Fruit fly (Drosophila melanogaster) whole organism, embryonic: ENCODE results near the gene Best4.

Experiments
- B-H1 ChIP-seq: fragments of 200-800 bp; sonication (Bioruptor generic); IDR thresholded peaks from 3 replicates; pipeline ENCODE4 v1.3.6; 2022; ENCODE audit warnings: missing biosample characterization, missing genetic modification characterization
- CG10431 ChIP-seq: fragments of 200-800 bp; sonication (Bioruptor generic); optimal IDR thresholded peaks from 3 replicates; lab custom pipeline; 2018; ENCODE audit warnings: missing biosample characterization, mild to moderate bottlenecking, missing genetic modification characterization
- CG10654 ChIP-seq: fragments of 200-800 bp; sonication (Bioruptor generic); optimal IDR thresholded peaks from 2 replicates; lab custom pipeline; 2016; ENCODE audit warnings: missing biosample characterization, missing genetic modification characterization
- CG11504 ChIP-seq: fragments of 200-800 bp; sonication (Bioruptor generic); optimal IDR thresholded peaks from 3 replicates; lab custom pipeline; 2019; ENCODE audit warnings: missing biosample characterization, mild to moderate bottlenecking, missing genetic modification characterization, moderate library complexity
- CG11723 ChIP-seq: fragments of 200-800 bp; sonication (Bioruptor generic); optimal IDR thresholded peaks from 2 replicates; lab custom pipeline; 2017; ENCODE audit warnings: missing biosample characterization, mild to moderate bottlenecking, missing genetic modification characterization
- CG1233 ChIP-seq: fragments of 200-800 bp; sonication (Bioruptor generic); optimal IDR thresholded peaks from 4 replicates; lab custom pipeline; 2018; ENCODE audit warnings: missing biosample characterization, mild to moderate bottlenecking, missing genetic modification characterization
- CG13775 ChIP-seq: fragments of 200-800 bp; sonication (Bioruptor generic); optimal IDR thresholded peaks from 3 replicates; lab custom pipeline; 2017; ENCODE audit warnings: missing biosample characterization, mild to moderate bottlenecking, missing genetic modification characterization
- CG14710 ChIP-seq: fragments of 200-800 bp; sonication (Bioruptor generic); optimal IDR thresholded peaks from 3 replicates; lab custom pipeline; 2019; ENCODE audit warnings: missing biosample characterization, mild to moderate bottlenecking, missing genetic modification characterization, moderate library complexity
- CG18262 ChIP-seq: fragments of 200-800 bp; optimal IDR thresholded peaks from 3 replicates; lab custom pipeline; 2019; ENCODE audit warnings: missing biosample characterization, mild to moderate bottlenecking, missing genetic modification characterization, moderate library complexity
- CG2202 ChIP-seq: fragments of 200-800 bp; sonication (Bioruptor generic); optimal IDR thresholded peaks from 2 replicates; lab custom pipeline; 2018; ENCODE audit warnings: missing biosample characterization, mild to moderate bottlenecking, missing genetic modification characterization
- CG2678 ChIP-seq: fragments of 200-800 bp; sonication (Bioruptor generic); optimal IDR thresholded peaks from 3 replicates; lab custom pipeline; 2019; ENCODE audit warnings: missing biosample characterization, mild to moderate bottlenecking, missing genetic modification characterization, moderate library complexity
- CG2875 ChIP-seq: fragments of 200-800 bp; sonication (Bioruptor generic); optimal IDR thresholded peaks from 2 replicates; lab custom pipeline; 2017; ENCODE audit warnings: missing biosample characterization, mild to moderate bottlenecking, missing genetic modification characterization, missing genetic modification reagents
- CG31224 ChIP-seq: fragments of 200-800 bp; sonication (Bioruptor generic); IDR thresholded peaks from 2 replicates; pipeline ENCODE4 v1.3.6; 2022; ENCODE audit warnings: missing biosample characterization, missing genetic modification characterization
- CG32772 ChIP-seq: fragments of 200-800 bp; sonication (Bioruptor generic); IDR thresholded peaks from 2 replicates; pipeline ENCODE4 v1.3.6; 2022; ENCODE audit warnings: missing biosample characterization, missing genetic modification characterization
- CG42726 ChIP-seq: fragments of 200-800 bp; sonication (Bioruptor generic); IDR thresholded peaks from 2 replicates; pipeline ENCODE4 v1.3.6; 2022; ENCODE audit warnings: missing biosample characterization, missing genetic modification characterization; ENCODE audit not compliant: partially characterized antibody
- CG6272 ChIP-seq: fragments of 200-800 bp; sonication (Bioruptor generic); IDR thresholded peaks from 2 replicates; pipeline ENCODE4 v1.3.6; 2022; ENCODE audit warnings: missing biosample characterization, missing genetic modification characterization
- CG6683 ChIP-seq: fragments of 200-800 bp; sonication (Bioruptor generic); optimal IDR thresholded peaks from 2 replicates; lab custom pipeline; 2017; ENCODE audit warnings: missing biosample characterization, mild to moderate bottlenecking, missing genetic modification characterization, missing genetic modification reagents
- CG7839 ChIP-seq: fragments of 200-800 bp; sonication (Bioruptor generic); optimal IDR thresholded peaks from 3 replicates; lab custom pipeline; 2018; ENCODE audit warnings: missing biosample characterization, mild to moderate bottlenecking, missing genetic modification characterization, moderate library complexity
- CG8089 ChIP-seq: fragments of 200-800 bp; sonication (Bioruptor generic); optimal IDR thresholded peaks from 3 replicates; lab custom pipeline; 2016; ENCODE audit warnings: missing biosample characterization, missing genetic modification characterization
- CG8478 ChIP-seq: fragments of >200 bp; optimal IDR thresholded peaks from 2 replicates; lab custom pipeline; 2018
- CG9817 ChIP-seq: fragments of 200-800 bp; sonication (Bioruptor generic); optimal IDR thresholded peaks from 2 replicates; lab custom pipeline; 2018; ENCODE audit warnings: missing biosample characterization, mild to moderate bottlenecking, missing genetic modification characterization, moderate library complexity
- Elba2 ChIP-seq: fragments of 200-800 bp; sonication (Bioruptor generic); optimal IDR thresholded peaks from 3 replicates; lab custom pipeline; 2016; ENCODE audit warnings: missing biosample characterization, missing genetic modification characterization
- Ets97D ChIP-seq: fragments of 200-800 bp; sonication (Bioruptor generic); optimal IDR thresholded peaks from 3 replicates; lab custom pipeline; 2016; ENCODE audit warnings: missing biosample characterization, missing genetic modification characterization
- Fer2 ChIP-seq: fragments of 200-800 bp; sonication (Bioruptor generic); optimal IDR thresholded peaks from 2 replicates; lab custom pipeline; 2018; ENCODE audit warnings: missing biosample characterization, mild to moderate bottlenecking, missing genetic modification characterization, moderate library complexity
- HLHmδ ChIP-seq: fragments of 200-800 bp; sonication (Bioruptor generic); optimal IDR thresholded peaks from 2 replicates; lab custom pipeline; 2018; ENCODE audit warnings: missing biosample characterization, mild to moderate bottlenecking, missing genetic modification characterization, moderate library complexity
- Kr ChIP-seq: fragments of 200-800 bp; sonication (Bioruptor generic); optimal IDR thresholded peaks from 2 replicates; lab custom pipeline; 2017; ENCODE audit warnings: missing biosample characterization, mild to moderate bottlenecking, missing genetic modification characterization
- Mad ChIP-seq: fragments of 200-800 bp; sonication (Bioruptor generic); optimal IDR thresholded peaks from 2 replicates; lab custom pipeline; 2016; ENCODE audit warnings: missing biosample characterization, missing genetic modification characterization
- Meics ChIP-seq: fragments of 200-800 bp; sonication (Bioruptor generic); optimal IDR thresholded peaks from 2 replicates; lab custom pipeline; 2017; ENCODE audit warnings: missing biosample characterization, mild to moderate bottlenecking, missing genetic modification characterization
- Sox100B ChIP-seq: fragments of 200-800 bp; sonication (Bioruptor generic); optimal IDR thresholded peaks from 3 replicates; lab custom pipeline; 2018; ENCODE audit warnings: missing biosample characterization, mild to moderate bottlenecking, missing genetic modification characterization
- TFAM ChIP-seq: fragments of 200-800 bp; sonication (Bioruptor generic); optimal IDR thresholded peaks from 2 replicates; lab custom pipeline; 2017; ENCODE audit warnings: missing biosample characterization, missing genetic modification characterization, inconsistent platforms
- Trl ChIP-seq, 3 experiments: fragments of >200 bp in 2 of 3; fragments of 200-800 bp in 1 of 3; sonication (Bioruptor generic) in 1 of 3; optimal IDR thresholded peaks; 2 replicates in 1 of 3; 3 replicates in 2 of 3; lab custom pipeline; 2016 to 2017; ENCODE audit warnings: missing biosample characterization in 1 of 3, missing genetic modification characterization in 1 of 3
- crp ChIP-seq, 2 experiments: fragments of 200-800 bp; sonication (Bioruptor generic); optimal IDR thresholded peaks; 2 replicates in 1 of 2; 3 replicates in 1 of 2; lab custom pipeline; 2017; ENCODE audit warnings: missing biosample characterization in 2 of 2, missing genetic modification characterization in 2 of 2, mild to moderate bottlenecking in 1 of 2, moderate library complexity in 1 of 2
- dmrt99B ChIP-seq: fragments of 200-800 bp; sonication (Bioruptor generic); optimal IDR thresholded peaks from 2 replicates; lab custom pipeline; 2018; ENCODE audit warnings: missing biosample characterization, mild to moderate bottlenecking, missing genetic modification characterization, moderate library complexity
- en ChIP-seq: fragments of 200-800 bp; sonication (Bioruptor generic); optimal IDR thresholded peaks from 2 replicates; lab custom pipeline; 2016; ENCODE audit warnings: missing biosample characterization, missing genetic modification characterization
- ewg ChIP-seq: fragments of 200-800 bp; sonication (Bioruptor generic); optimal IDR thresholded peaks from 3 replicates; lab custom pipeline; 2017; ENCODE audit warnings: mild to moderate bottlenecking, missing biosample characterization, missing genetic modification reagents, missing genetic modification characterization
- exex ChIP-seq: fragments of 200-800 bp; sonication (Bioruptor generic); optimal IDR thresholded peaks from 4 replicates; lab custom pipeline; 2018; ENCODE audit warnings: missing biosample characterization, mild to moderate bottlenecking, missing genetic modification characterization, moderate library complexity
- fd102C ChIP-seq: fragments of 200-800 bp; sonication (Bioruptor generic); optimal IDR thresholded peaks from 2 replicates; lab custom pipeline; 2018; ENCODE audit warnings: missing biosample characterization, mild to moderate bottlenecking, missing genetic modification characterization, moderate library complexity
- gro ChIP-seq: fragments of 200-800 bp; sonication (Bioruptor generic); optimal IDR thresholded peaks from 2 replicates; lab custom pipeline; 2016; ENCODE audit warnings: missing biosample characterization, missing genetic modification characterization
- gsb-n ChIP-seq: fragments of 200-800 bp; sonication (Bioruptor generic); optimal IDR thresholded peaks from 3 replicates; lab custom pipeline; 2018; ENCODE audit warnings: missing biosample characterization, mild to moderate bottlenecking, missing genetic modification characterization
- ham ChIP-seq: fragments of 200-800 bp; sonication (Bioruptor generic); IDR thresholded peaks from 2 replicates; pipeline ENCODE4 v1.3.6; 2022; ENCODE audit warnings: missing biosample characterization, missing genetic modification characterization
- inv ChIP-seq: fragments of 200-800 bp; sonication (Bioruptor generic); IDR thresholded peaks from 2 replicates; pipeline ENCODE4 v1.3.6; 2022; ENCODE audit warnings: missing biosample characterization, missing genetic modification characterization; ENCODE audit not compliant: partially characterized antibody
- jumu ChIP-seq: fragments of 200-800 bp; sonication (Bioruptor generic); optimal IDR thresholded peaks from 3 replicates; lab custom pipeline; 2016; ENCODE audit warnings: missing biosample characterization, missing genetic modification characterization
- knrl ChIP-seq: fragments of 200-800 bp; sonication (Bioruptor generic); IDR thresholded peaks from 3 replicates; pipeline ENCODE4 v1.3.6; 2022; ENCODE audit warnings: missing biosample characterization, missing genetic modification characterization; ENCODE audit not compliant: partially characterized antibody
- mam ChIP-seq: fragments of 200-800 bp; sonication (Bioruptor generic); optimal IDR thresholded peaks from 3 replicates; lab custom pipeline; 2016; ENCODE audit warnings: missing biosample characterization, missing genetic modification characterization
- nom ChIP-seq: fragments of 200-800 bp; sonication (Bioruptor generic); optimal IDR thresholded peaks from 2 replicates; lab custom pipeline; 2017; ENCODE audit warnings: missing biosample characterization, missing genetic modification characterization, mild to moderate bottlenecking, moderate library complexity, missing genetic modification reagents
- pzg ChIP-seq: fragments of 200-800 bp; sonication (Bioruptor generic); optimal IDR thresholded peaks from 3 replicates; lab custom pipeline; 2018; ENCODE audit warnings: missing biosample characterization, mild to moderate bottlenecking, missing genetic modification characterization, moderate library complexity
- ranshi ChIP-seq: fragments of 200-800 bp; sonication (Bioruptor generic); IDR thresholded peaks from 2 replicates; pipeline ENCODE4 v1.3.6; 2022; ENCODE audit warnings: missing biosample characterization, missing genetic modification characterization
- row ChIP-seq: fragments of 200-800 bp; sonication (Bioruptor generic); IDR thresholded peaks from 3 replicates; pipeline ENCODE4 v1.3.6; 2022; ENCODE audit warnings: missing biosample characterization, missing genetic modification characterization
- seq ChIP-seq: fragments of 200-800 bp; sonication (Bioruptor generic); IDR thresholded peaks from 2 replicates; pipeline ENCODE4 v1.3.6; 2022; ENCODE audit warnings: missing biosample characterization, missing genetic modification characterization
- tna ChIP-seq: fragments of 200-800 bp; sonication (Bioruptor generic); IDR thresholded peaks from 2 replicates; pipeline ENCODE4 v1.3.6; 2022; ENCODE audit warnings: missing biosample characterization, missing genetic modification characterization; ENCODE audit not compliant: partially characterized antibody
- wdn ChIP-seq: fragments of 200-800 bp; sonication (Bioruptor generic); IDR thresholded peaks from 2 replicates; pipeline ENCODE4 v1.3.6; 2022; ENCODE audit warnings: missing biosample characterization, missing genetic modification characterization

The Best4 gene

DNA sequence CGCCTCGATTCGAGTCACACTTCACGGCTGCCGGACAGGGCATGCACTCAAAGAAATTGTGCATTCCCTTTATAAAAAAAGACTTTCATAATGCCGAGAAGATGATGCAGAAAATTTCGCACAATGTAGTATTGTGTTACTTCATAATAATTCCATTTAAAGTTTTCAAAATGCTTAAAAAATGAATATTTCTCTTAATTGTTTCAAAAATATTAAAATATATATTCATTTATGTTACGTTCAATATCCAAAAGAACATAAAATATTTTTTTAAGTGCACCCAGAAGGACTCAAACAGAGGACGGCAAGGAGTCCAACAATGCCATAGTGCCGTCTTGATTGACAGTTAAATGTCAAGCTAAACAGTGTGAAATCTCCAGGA is 31.4 kb downstream of the Best4 start (continued):
- no peak for TF ChIP-seq Trl (optimal IDR thresholded peaks at IDR 0.05; lab: Kevin White, UChicago)
- TF ChIP-seq Trl (GFP tag; optimal IDR thresholded peaks at IDR 0.05; lab: Kevin White, UChicago): no peak
- TF ChIP-seq CG14710 (tag; lab: Kevin White, UChicago): peak; percentile 45
- peak; percentile 29 for TF ChIP-seq CG7839
- no peak for TF ChIP-seq en (GFP tag; lab: Kevin White, UChicago)
- peak; percentile 7 for TF ChIP-seq Sox100B (GFP tag; lab: Kevin White, UChicago)
- TF ChIP-seq CG18262 (tag; lab: Kevin White, UChicago): peak; percentile 62
- no peak for TF ChIP-seq ranshi (GFP tag; lab: Robert Waterston, UW)
- TF ChIP-seq crp (GFP tag; optimal IDR thresholded peaks at IDR 0.05; lab: Kevin White, UChicago): no peak
- TF ChIP-seq CG6683 (GFP tag; lab: Kevin White, UChicago): no peak
- no peak for TF ChIP-seq CG2875 (GFP tag; lab: Kevin White, UChicago)
- no peak for TF ChIP-seq jumu (GFP tag; lab: Kevin White, UChicago)
- no peak for TF ChIP-seq B-H1 (GFP tag; lab: Robert Waterston, UW)
- TF ChIP-seq gsb-n (tag; lab: Kevin White, UChicago): peak; percentile 4
- peak; percentile 75 for TF ChIP-seq fd102C (GFP tag; lab: Kevin White, UChicago)
- no peak for TF ChIP-seq CG11723 (GFP tag; lab: Kevin White, UChicago)
- no peak for TF ChIP-seq HLHmδ (GFP tag; lab: Kevin White, UChicago)
- TF ChIP-seq CG42726: no peak
- no peak for TF ChIP-seq mam (GFP tag; lab: Kevin White, UChicago)
- TF ChIP-seq pzg (GFP tag; lab: Kevin White, UChicago): no peak
- no peak for TF ChIP-seq seq (GFP tag; lab: Robert Waterston, UW)
- TF ChIP-seq gro: no peak
- TF ChIP-seq CG9817: no peak
- no peak for TF ChIP-seq CG6272 (GFP tag; lab: Robert Waterston, UW)
- TF ChIP-seq TFAM (GFP tag; lab: Kevin White, UChicago): no peak
- TF ChIP-seq knrl (GFP tag; lab: Robert Waterston, UW): no peak
- peak; percentile 23 for TF ChIP-seq CG11504 (tag; lab: Kevin White, UChicago)
- TF ChIP-seq Mad (GFP tag; lab: Kevin White, UChicago): no peak
- TF ChIP-seq CG10654: no peak
- peak; percentile 6 for TF ChIP-seq CG1233 (GFP tag; lab: Kevin White, UChicago)
- TF ChIP-seq CG32772 (GFP tag; lab: Robert Waterston, UW): no peak
- TF ChIP-seq CG2202 (tag; lab: Kevin White, UChicago): no peak
- no peak for TF ChIP-seq exex (tag; lab: Kevin White, UChicago)
- TF ChIP-seq tna (GFP tag; lab: Robert Waterston, UW): no peak
- no peak for TF ChIP-seq Kr (GFP tag; lab: Kevin White, UChicago)
- no peak for TF ChIP-seq ewg (GFP tag; lab: Kevin White, UChicago)
- TF ChIP-seq nom: no peak
- no peak for TF ChIP-seq ham (GFP tag; lab: Robert Waterston, UW)
- TF ChIP-seq dmrt99B (tag; lab: Kevin White, UChicago): no peak
- TF ChIP-seq CG31224: no peak
- peak; percentile 16 for TF ChIP-seq CG2678 (tag; lab: Kevin White, UChicago)
- TF ChIP-seq inv (GFP tag; lab: Robert Waterston, UW): no peak
- peak; percentile 31 for TF ChIP-seq CG13775 (GFP tag; lab: Kevin White, UChicago)
- TF ChIP-seq wdn (GFP tag; lab: Robert Waterston, UW): no peak
- TF ChIP-seq row (GFP tag; lab: Robert Waterston, UW): 0 out of 3 replicates have a peak, but pooled peaks have one; percentile 10
- TF ChIP-seq Elba2 (GFP tag; lab: Kevin White, UChicago): peak; percentile 24
- no peak for TF ChIP-seq Fer2 (tag; lab: Kevin White, UChicago)
- TF ChIP-seq CG10431: no peak
- no peak for TF ChIP-seq Ets97D
- no peak for TF ChIP-seq Meics
- no peak for TF ChIP-seq CG8089 (GFP tag; lab: Kevin White, UChicago)
- no peak for TF ChIP-seq CG8478 (lab: Kevin White, UChicago)
